Fruit fly (Drosophila melanogaster) whole organism, pupa: Measurements from ENCODE around the gene CG14926.

Experiments
- CG13204 ChIP-seq: fragments of 200-800 bp; sonication (Bioruptor generic); optimal IDR thresholded peaks from 2 replicates; lab custom pipeline; 2018; ENCODE audit warnings: missing biosample characterization, mild to moderate bottlenecking, missing genetic modification characterization, moderate library complexity
- CG14655 ChIP-seq: fragments of 200-800 bp; sonication (Bioruptor generic); optimal IDR thresholded peaks from 3 replicates; lab custom pipeline; 2017; ENCODE audit warnings: mild to moderate bottlenecking, missing biosample characterization, missing genetic modification reagents, missing genetic modification characterization
- CG8301 ChIP-seq: fragments of 200-800 bp; sonication (Bioruptor generic); optimal IDR thresholded peaks from 2 replicates; lab custom pipeline; 2018; ENCODE audit warnings: missing biosample characterization, mild to moderate bottlenecking, missing genetic modification characterization
- EcR ChIP-seq: fragments of 200-800 bp; sonication (Bioruptor generic); optimal IDR thresholded peaks from 3 replicates; lab custom pipeline; 2019; ENCODE audit warnings: missing biosample characterization, missing genetic modification characterization, mild to moderate bottlenecking, moderate library complexity, missing genetic modification reagents

dm6 chr2L:11345069-11345468 is 2.0 kb upstream of the CG14926 start:
- TF ChIP-seq CG13204 (GFP tag; lab: Kevin White, UChicago) = no peak
- no peak for TF ChIP-seq CG8301 (tag; lab: Kevin White, UChicago)
- TF ChIP-seq EcR = no peak
- TF ChIP-seq CG14655 (GFP tag; lab: Kevin White, UChicago) = no peak
